Worm (Caenorhabditis elegans): ENCODE data around the gene hlh-13.

DNA sequence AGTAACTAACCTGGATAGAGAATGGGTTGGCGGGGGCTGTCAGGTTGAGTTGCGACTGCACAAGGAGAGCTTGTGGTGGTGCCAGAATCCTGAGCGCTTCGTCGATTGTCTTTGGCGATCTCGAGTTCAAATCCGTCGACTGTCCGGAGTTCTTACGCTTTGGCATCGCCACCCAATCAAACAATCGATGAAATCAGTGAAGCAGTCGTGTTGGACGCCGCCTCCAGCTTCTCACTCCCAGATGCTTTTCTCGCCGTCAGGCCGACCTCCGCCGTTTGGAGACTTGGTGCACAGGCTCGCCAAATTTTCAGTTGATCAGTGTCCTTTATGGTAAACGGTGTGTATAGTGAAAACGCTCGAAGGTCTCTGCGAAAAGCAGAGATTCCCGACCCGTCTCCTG lies 32.2 kb upstream of the hlh-13 start, which contains the start of the genes F20B6.10 and hpk-1:
- no peak for TF ChIP-seq lin-15B (tag; optimal IDR thresholded peaks at IDR 0.05)
- no peak for TF ChIP-seq nhr-11 (tag; optimal IDR thresholded peaks at IDR 0.05)
- TF ChIP-seq nhr-28 (tag; optimal IDR thresholded peaks at IDR 0.05) = no peak
- TF ChIP-seq tbx-2 (tag; optimal IDR thresholded peaks at IDR 0.05) = no peak
- TF ChIP-seq pqm-1 (tag; optimal IDR thresholded peaks at IDR 0.05) = no peak

Data from whole organism, L3 larva.